Worm (Caenorhabditis elegans): ENCODE measurements around the gene clec-119.

ce11 chrII:1217269-1217668 is 38.5 kb upstream of the clec-119 start:
- TF ChIP-seq K02D7.2 (tag; optimal IDR thresholded peaks at IDR 0.05), result no peak
- TF ChIP-seq tbx-2 (tag; optimal IDR thresholded peaks at IDR 0.05), result no peak
- no peak for TF ChIP-seq pha-4 (tag; optimal IDR thresholded peaks at IDR 0.05)
- TF ChIP-seq unc-86 (tag; optimal IDR thresholded peaks at IDR 0.05), result no peak
- TF ChIP-seq ama-1 (optimal IDR thresholded peaks at IDR 0.05), result no peak
- TF ChIP-seq zip-5 (tag; optimal IDR thresholded peaks at IDR 0.05), result no peak
- no peak for TF ChIP-seq gmeb-2 (tag; optimal IDR thresholded peaks at IDR 0.05)
- TF ChIP-seq tbx-7 (tag; optimal IDR thresholded peaks at IDR 0.05), result no peak
- TF ChIP-seq rnt-1 (tag; optimal IDR thresholded peaks at IDR 0.05), result no peak
- TF ChIP-seq pqm-1 (tag; optimal IDR thresholded peaks at IDR 0.05), result no peak
- no peak for TF ChIP-seq pat-9 (tag; optimal IDR thresholded peaks at IDR 0.05)
- no peak for TF ChIP-seq nhr-11 (tag; optimal IDR thresholded peaks at IDR 0.05)

Measured in whole organism, late embryonic.